Fruit fly (Drosophila melanogaster) whole organism, embryonic: ENCODE results near the gene CG43078.

Experiments
- Adf1 ChIP-seq: fragments of 200-800 bp; sonication (Bioruptor generic); IDR thresholded peaks from 2 replicates; pipeline ENCODE4 v1.3.6; 2022; ENCODE audit warnings: missing biosample characterization, missing genetic modification characterization
- Aef1 ChIP-seq: fragments of 200-800 bp; sonication (Bioruptor generic); IDR thresholded peaks from 3 replicates; pipeline ENCODE4 v1.3.6; 2022; ENCODE audit warnings: missing biosample characterization, missing genetic modification characterization
- CG10209 ChIP-seq: fragments of 200-800 bp; sonication (Bioruptor generic); optimal IDR thresholded peaks from 3 replicates; lab custom pipeline; 2017; ENCODE audit warnings: missing biosample characterization, mild to moderate bottlenecking, missing genetic modification characterization, missing genetic modification reagents
- CG10565 ChIP-seq: fragments of 200-800 bp; sonication (Bioruptor generic); optimal IDR thresholded peaks from 3 replicates; lab custom pipeline; 2016; ENCODE audit warnings: missing biosample characterization, mild to moderate bottlenecking, missing genetic modification characterization
- CG10959 ChIP-seq: fragments of 200-800 bp; sonication (Bioruptor generic); IDR thresholded peaks from 2 replicates; pipeline ENCODE4 v1.3.6; 2022; ENCODE audit warnings: missing biosample characterization, missing genetic modification characterization
- CG11247 ChIP-seq: fragments of 200-800 bp; sonication (Bioruptor generic); IDR thresholded peaks from 2 replicates; pipeline ENCODE4 v1.3.6; 2022; ENCODE audit warnings: missing biosample characterization, missing genetic modification characterization
- CG12155 ChIP-seq: fragments of 200-800 bp; sonication (Bioruptor generic); optimal IDR thresholded peaks from 3 replicates; lab custom pipeline; 2016; ENCODE audit warnings: missing biosample characterization, missing genetic modification characterization
- CG13123 ChIP-seq: fragments of 200-800 bp; sonication (Bioruptor generic); optimal IDR thresholded peaks from 2 replicates; lab custom pipeline; 2016; ENCODE audit warnings: missing biosample characterization, missing genetic modification characterization
- CG13424 ChIP-seq: fragments of 200-800 bp; sonication (Bioruptor generic); optimal IDR thresholded peaks from 2 replicates; lab custom pipeline; 2019; ENCODE audit warnings: missing biosample characterization, mild to moderate bottlenecking, missing genetic modification characterization, moderate library complexity
- CG15011 ChIP-seq: fragments of 200-800 bp; sonication (Bioruptor generic); optimal IDR thresholded peaks from 3 replicates; lab custom pipeline; 2018; ENCODE audit warnings: missing biosample characterization, mild to moderate bottlenecking, missing genetic modification characterization
- CG15479 ChIP-seq: fragments of 200-800 bp; sonication (Bioruptor generic); optimal IDR thresholded peaks from 3 replicates; lab custom pipeline; 2019; ENCODE audit warnings: missing biosample characterization, mild to moderate bottlenecking, missing genetic modification characterization, moderate library complexity
- CG1603 ChIP-seq: fragments of 200-800 bp; sonication (Bioruptor generic); optimal IDR thresholded peaks from 2 replicates; lab custom pipeline; 2019; ENCODE audit warnings: missing biosample characterization, mild to moderate bottlenecking, missing genetic modification characterization, moderate library complexity
- CG18262 ChIP-seq: fragments of 200-800 bp; optimal IDR thresholded peaks from 3 replicates; lab custom pipeline; 2019; ENCODE audit warnings: missing biosample characterization, mild to moderate bottlenecking, missing genetic modification characterization, moderate library complexity
- CG2712 ChIP-seq: fragments of 200-800 bp; optimal IDR thresholded peaks from 3 replicates; lab custom pipeline; 2019; ENCODE audit warnings: missing biosample characterization, mild to moderate bottlenecking, missing genetic modification characterization, moderate library complexity
- CG31388 ChIP-seq: fragments of 200-800 bp; sonication (Bioruptor generic); optimal IDR thresholded peaks from 2 replicates; lab custom pipeline; 2016; ENCODE audit warnings: missing biosample characterization, missing genetic modification characterization
- CG3407 ChIP-seq: fragments of 200-800 bp; sonication (Bioruptor generic); optimal IDR thresholded peaks from 2 replicates; lab custom pipeline; 2018; ENCODE audit warnings: missing biosample characterization, mild to moderate bottlenecking, missing genetic modification characterization
- CG34376 ChIP-seq: fragments of 200-800 bp; sonication (Bioruptor generic); optimal IDR thresholded peaks from 2 replicates; lab custom pipeline; 2018; ENCODE audit warnings: missing biosample characterization, mild to moderate bottlenecking, missing genetic modification characterization
- CG34422 ChIP-seq: fragments of 200-800 bp; sonication (Bioruptor generic); IDR thresholded peaks from 3 replicates; pipeline ENCODE4 v1.3.6; 2022; ENCODE audit warnings: missing biosample characterization, missing genetic modification characterization
- CG7839 ChIP-seq: fragments of 200-800 bp; sonication (Bioruptor generic); optimal IDR thresholded peaks from 3 replicates; lab custom pipeline; 2018; ENCODE audit warnings: missing biosample characterization, mild to moderate bottlenecking, missing genetic modification characterization, moderate library complexity
- CG8388 ChIP-seq: fragments of 200-800 bp; sonication (Bioruptor generic); optimal IDR thresholded peaks from 2 replicates; lab custom pipeline; 2019; ENCODE audit warnings: missing biosample characterization, mild to moderate bottlenecking, missing genetic modification characterization, moderate library complexity
- CHES-1-like ChIP-seq: fragments of 200-800 bp; sonication (Bioruptor generic); optimal IDR thresholded peaks from 2 replicates; lab custom pipeline; 2016; ENCODE audit warnings: missing biosample characterization, missing genetic modification characterization
- Chrac-16 ChIP-seq: fragments of 200-800 bp; sonication (Bioruptor generic); optimal IDR thresholded peaks from 3 replicates; lab custom pipeline; 2016; ENCODE audit warnings: missing biosample characterization, missing genetic modification characterization
- Dbx ChIP-seq: fragments of 200-800 bp; sonication (Bioruptor generic); IDR thresholded peaks from 3 replicates; pipeline ENCODE4 v1.3.6; 2022; ENCODE audit warnings: missing biosample characterization, missing genetic modification characterization
- HLH54F ChIP-seq: fragments of 200-800 bp; sonication (Bioruptor generic); optimal IDR thresholded peaks from 3 replicates; lab custom pipeline; 2016; ENCODE audit warnings: missing biosample characterization, missing genetic modification characterization
- Hr78 ChIP-seq, 2 experiments: fragments of 200-800 bp in 1 of 2; fragments of >200 bp in 1 of 2; sonication (Bioruptor generic) in 1 of 2; optimal IDR thresholded peaks; 2 replicates each; lab custom pipeline; 2017 to 2019; ENCODE audit warnings: missing biosample characterization in 2 of 2, missing genetic modification characterization in 2 of 2, mild to moderate bottlenecking in 1 of 2, moderate library complexity in 1 of 2
- MTF-1 ChIP-seq: fragments of 200-800 bp; sonication (Bioruptor generic); optimal IDR thresholded peaks from 2 replicates; lab custom pipeline; 2018; ENCODE audit warnings: missing biosample characterization, mild to moderate bottlenecking, missing genetic modification characterization, borderline replicate concordance
- Nf-YB ChIP-seq: fragments of 200-800 bp; sonication (Bioruptor generic); optimal IDR thresholded peaks from 3 replicates; lab custom pipeline; 2019; ENCODE audit warnings: missing biosample characterization, mild to moderate bottlenecking, missing genetic modification characterization, moderate library complexity
- Rfx ChIP-seq: fragments of 200-800 bp; sonication (Bioruptor generic); IDR thresholded peaks from 2 replicates; pipeline ENCODE4 v1.3.6; 2022; ENCODE audit warnings: missing biosample characterization, missing genetic modification characterization
- Spps ChIP-seq: fragments of 200-800 bp; sonication (Bioruptor generic); optimal IDR thresholded peaks from 2 replicates; lab custom pipeline; 2018; ENCODE audit warnings: missing biosample characterization, mild to moderate bottlenecking, missing genetic modification characterization
- ato ChIP-seq: fragments of 200-800 bp; sonication (Bioruptor generic); IDR thresholded peaks from 2 replicates; pipeline ENCODE4 v1.3.6; 2022; ENCODE audit warnings: missing biosample characterization, missing genetic modification characterization; ENCODE audit not compliant: partially characterized antibody
- bcd ChIP-seq: fragments of 200-800 bp; sonication (Bioruptor generic); optimal IDR thresholded peaks from 2 replicates; lab custom pipeline; 2017; ENCODE audit warnings: missing biosample characterization, mild to moderate bottlenecking, missing genetic modification characterization
- disco-r ChIP-seq: fragments of 200-800 bp; sonication (Bioruptor generic); optimal IDR thresholded peaks from 2 replicates; lab custom pipeline; 2016; ENCODE audit warnings: missing biosample characterization, missing genetic modification characterization
- dmrt11E ChIP-seq: fragments of 200-800 bp; sonication (Bioruptor generic); optimal IDR thresholded peaks from 3 replicates; lab custom pipeline; 2018; ENCODE audit warnings: missing biosample characterization, mild to moderate bottlenecking, missing genetic modification characterization, moderate library complexity
- exex ChIP-seq: fragments of 200-800 bp; sonication (Bioruptor generic); optimal IDR thresholded peaks from 4 replicates; lab custom pipeline; 2018; ENCODE audit warnings: missing biosample characterization, mild to moderate bottlenecking, missing genetic modification characterization, moderate library complexity
- gfzf ChIP-seq: fragments of 200-800 bp; sonication (Bioruptor generic); optimal IDR thresholded peaks from 2 replicates; lab custom pipeline; 2016; ENCODE audit warnings: missing biosample characterization, mild to moderate bottlenecking, missing genetic modification characterization, moderate library complexity
- kni ChIP-seq: fragments of 200-800 bp; sonication (Bioruptor generic); optimal IDR thresholded peaks from 3 replicates; lab custom pipeline; 2017; ENCODE audit warnings: mild to moderate bottlenecking, missing biosample characterization, missing genetic modification reagents, missing genetic modification characterization
- lbe ChIP-seq: fragments of 200-800 bp; sonication (Bioruptor generic); optimal IDR thresholded peaks from 2 replicates; lab custom pipeline; 2016; ENCODE audit warnings: missing biosample characterization, mild to moderate bottlenecking, missing genetic modification characterization
- mld ChIP-seq: fragments of 200-800 bp; sonication (Bioruptor generic); IDR thresholded peaks from 3 replicates; pipeline ENCODE4 v1.3.6; 2022; ENCODE audit warnings: missing biosample characterization, missing genetic modification characterization; ENCODE audit not compliant: partially characterized antibody
- nau ChIP-seq: fragments of 200-800 bp; sonication (Bioruptor generic); optimal IDR thresholded peaks from 3 replicates; lab custom pipeline; 2017; ENCODE audit warnings: missing biosample characterization, mild to moderate bottlenecking, missing genetic modification characterization, missing genetic modification reagents
- nerfin-2 ChIP-seq: fragments of 200-800 bp; sonication (Bioruptor generic); IDR thresholded peaks from 2 replicates; pipeline ENCODE4 v1.3.6; 2022; ENCODE audit warnings: missing biosample characterization, missing genetic modification characterization; ENCODE audit not compliant: partially characterized antibody
- otp ChIP-seq: fragments of 200-800 bp; sonication (Bioruptor generic); IDR thresholded peaks from 3 replicates; pipeline ENCODE4, ENCODE4 v1.3.6; 2022; ENCODE audit warnings: missing biosample characterization, missing genetic modification characterization
- pzg ChIP-seq: fragments of 200-800 bp; sonication (Bioruptor generic); optimal IDR thresholded peaks from 3 replicates; lab custom pipeline; 2018; ENCODE audit warnings: missing biosample characterization, mild to moderate bottlenecking, missing genetic modification characterization, moderate library complexity
- row ChIP-seq: fragments of 200-800 bp; sonication (Bioruptor generic); IDR thresholded peaks from 3 replicates; pipeline ENCODE4 v1.3.6; 2022; ENCODE audit warnings: missing biosample characterization, missing genetic modification characterization
- scrt ChIP-seq: fragments of 200-800 bp; sonication (Bioruptor generic); optimal IDR thresholded peaks from 2 replicates; lab custom pipeline; 2018; ENCODE audit warnings: missing biosample characterization, mild to moderate bottlenecking, missing genetic modification characterization, moderate library complexity
- sima ChIP-seq: fragments of 200-800 bp; sonication (Bioruptor generic); optimal IDR thresholded peaks from 2 replicates; lab custom pipeline; 2016; ENCODE audit warnings: missing biosample characterization, missing genetic modification characterization
- sug ChIP-seq: fragments of 200-800 bp; optimal IDR thresholded peaks from 2 replicates; lab custom pipeline; 2019; ENCODE audit warnings: missing biosample characterization, mild to moderate bottlenecking, missing genetic modification characterization, moderate library complexity
- usp ChIP-seq: fragments of >200 bp; optimal IDR thresholded peaks from 2 replicates; lab custom pipeline; 2017; ENCODE audit warnings: missing biosample characterization, missing genetic modification characterization

CG43078 gene

DNA sequence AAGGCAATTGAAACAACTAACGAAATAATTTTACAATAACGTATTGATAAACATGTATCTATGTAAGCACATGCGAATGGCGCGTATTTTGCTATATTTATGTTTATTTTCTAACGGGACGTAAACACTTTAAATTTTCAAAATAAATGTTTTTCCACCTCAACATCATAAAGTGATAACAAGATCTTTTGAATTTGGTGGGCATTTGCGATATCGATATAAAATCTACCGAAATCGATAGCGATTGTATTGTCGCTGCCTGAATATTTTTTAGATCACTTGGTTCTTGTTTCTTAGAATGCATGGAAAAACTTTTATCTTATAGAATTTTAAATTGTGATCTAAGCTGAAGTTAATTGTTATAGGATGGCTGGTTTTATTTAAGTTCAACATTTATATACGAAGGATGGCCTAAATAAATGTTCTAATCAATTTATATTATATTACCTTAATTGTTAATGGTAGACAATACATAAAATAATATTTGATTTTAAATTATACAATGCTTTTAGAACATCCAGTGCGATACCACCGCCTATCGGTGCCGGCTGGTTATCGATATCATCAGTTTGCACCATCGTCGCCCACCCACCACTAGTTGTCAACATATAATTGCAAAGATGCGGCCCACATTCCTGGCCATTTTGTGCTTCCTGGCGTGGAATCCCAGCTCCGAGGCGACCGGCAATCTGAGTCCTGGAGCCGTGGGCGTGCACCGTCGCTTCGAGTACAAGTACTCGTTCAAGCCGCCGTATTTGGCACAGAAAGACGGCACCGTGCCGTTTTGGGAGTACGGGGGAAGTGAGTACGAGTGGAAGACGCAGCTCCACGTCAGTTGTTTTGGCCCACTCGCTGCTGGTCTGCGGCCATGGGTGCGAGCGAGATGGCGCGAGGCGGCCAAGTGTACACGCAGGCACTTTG, 42.0 kb upstream of the CG43078 start, which contains the start of gene ergic53 (continued):
- TF ChIP-seq Nf-YB (peak; percentile 14), Hr78 (GFP tag; optimal IDR thresholded peaks at IDR 0.05; lab: Kevin White, UChicago) (no peak), scrt (GFP tag; lab: Kevin White, UChicago) (peak; percentile 38), ato (GFP tag; lab: Robert Waterston, UW) (peak; percentile 74), CG18262 (tag; lab: Kevin White, UChicago) (peak; percentile 49), Spps (tag; lab: Kevin White, UChicago) (no peak), sima (GFP tag; lab: Kevin White, UChicago) (no peak), usp (no peak), CG15011 (no peak), CG10565 (GFP tag; lab: Kevin White, UChicago) (no peak), Dbx (0 out of 3 replicates have a peak, but pooled peaks have one; percentile 13), disco-r (GFP tag; lab: Kevin White, UChicago) (peak; percentile 41), Chrac-16 (GFP tag; lab: Kevin White, UChicago) (no peak), CG34376 (GFP tag; lab: Kevin White, UChicago) (peak; percentile 15), Adf1 (peak; percentile 41), CG3407 (no peak), CG34422 (GFP tag; lab: Robert Waterston, UW) (peak; percentile 94; the same call in 2 of the 3 replicates), CG10959 (no peak), lbe (GFP tag; lab: Kevin White, UChicago) (peak; percentile 27), CG10209 (GFP tag; lab: Kevin White, UChicago) (no peak), bcd (no peak), CG15479 (GFP tag; lab: Kevin White, UChicago) (peak; percentile 11), gfzf (GFP tag; lab: Kevin White, UChicago) (no peak), Rfx (no peak), nau (GFP tag; lab: Kevin White, UChicago) (no peak), CG7839 (no peak), Aef1 (GFP tag; lab: Robert Waterston, UW) (no peak), otp (no peak), pzg (peak; percentile 48), CG13123 (GFP tag; lab: Kevin White, UChicago) (no peak), mld (peak; percentile 32; the same call in 2 of the 3 replicates), exex (tag; lab: Kevin White, UChicago) (peak; percentile 33), CG13424 (no peak), CG12155 (GFP tag; lab: Kevin White, UChicago) (peak; percentile 22), row (GFP tag; lab: Robert Waterston, UW) (0 out of 3 replicates have a peak, but pooled peaks have one; percentile 25), CG11247 (GFP tag; lab: Robert Waterston, UW) (no peak), kni (no peak), dmrt11E (tag; lab: Kevin White, UChicago) (no peak), HLH54F (GFP tag; lab: Kevin White, UChicago) (no peak), CG31388 (GFP tag; lab: Kevin White, UChicago) (no peak), sug (peak; percentile 28), CG1603 (tag; lab: Kevin White, UChicago) (no peak), nerfin-2 (GFP tag; lab: Robert Waterston, UW) (peak; percentile 77), CG8388 (GFP tag; lab: Kevin White, UChicago) (no peak), CG2712 (tag; lab: Kevin White, UChicago) (peak; percentile 44), MTF-1 (no peak), CHES-1-like (GFP tag; lab: Kevin White, UChicago) (peak; percentile 58)
